Fruit fly (Drosophila melanogaster): Measurements from ENCODE around the gene CG2120.

Gene CG2120

DNA sequence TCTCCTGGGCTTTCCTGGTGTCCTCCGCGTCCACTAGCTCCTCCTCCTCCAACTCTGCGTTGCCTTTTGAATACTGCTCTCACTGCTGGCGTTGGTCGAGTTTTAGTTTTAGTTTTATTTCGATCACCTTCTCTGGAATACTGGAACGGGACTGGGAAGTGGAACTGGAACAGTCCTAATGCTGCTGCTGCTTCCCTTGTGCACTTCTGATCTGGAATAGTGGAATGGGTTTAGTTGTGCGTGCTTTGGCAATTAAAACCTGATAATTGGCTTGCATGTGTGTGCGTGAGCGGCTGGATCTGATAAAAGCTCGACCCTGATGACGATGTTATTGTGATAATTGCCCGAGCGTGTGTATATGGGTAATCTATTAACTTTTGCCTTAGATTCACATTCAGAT is 5.1 kb downstream of the CG2120 start:
- TF ChIP-seq spab (GFP tag; optimal IDR thresholded peaks at IDR 0.05) (no peak), CG9139 (GFP tag; optimal IDR thresholded peaks at IDR 0.05) (no peak), Blimp-1 (GFP tag; optimal IDR thresholded peaks at IDR 0.05) (no peak), CG1621 (tag; optimal IDR thresholded peaks at IDR 0.05) (no peak), fd85E (GFP tag; optimal IDR thresholded peaks at IDR 0.05) (no peak), CG8319 (GFP tag; optimal IDR thresholded peaks at IDR 0.05) (no peak), CG34406 (GFP tag; optimal IDR thresholded peaks at IDR 0.05) (no peak), svp (GFP tag) (no peak), CG11902 (GFP tag; optimal IDR thresholded peaks at IDR 0.05) (no peak), Gug (GFP tag; IDR thresholded peaks at IDR 0.05) (no peak), Eip93F (GFP tag; optimal IDR thresholded peaks at IDR 0.05) (no peak), cyc (GFP tag; optimal IDR thresholded peaks at IDR 0.05) (no peak), CG15336 (GFP tag; IDR thresholded peaks at IDR 0.05) (no peak), eg (GFP tag; IDR thresholded peaks at IDR 0.05) (no peak), CG6276 (GFP tag; optimal IDR thresholded peaks at IDR 0.05) (no peak), Hr38 (GFP tag; optimal IDR thresholded peaks at IDR 0.05) (no peak)

DNA sequence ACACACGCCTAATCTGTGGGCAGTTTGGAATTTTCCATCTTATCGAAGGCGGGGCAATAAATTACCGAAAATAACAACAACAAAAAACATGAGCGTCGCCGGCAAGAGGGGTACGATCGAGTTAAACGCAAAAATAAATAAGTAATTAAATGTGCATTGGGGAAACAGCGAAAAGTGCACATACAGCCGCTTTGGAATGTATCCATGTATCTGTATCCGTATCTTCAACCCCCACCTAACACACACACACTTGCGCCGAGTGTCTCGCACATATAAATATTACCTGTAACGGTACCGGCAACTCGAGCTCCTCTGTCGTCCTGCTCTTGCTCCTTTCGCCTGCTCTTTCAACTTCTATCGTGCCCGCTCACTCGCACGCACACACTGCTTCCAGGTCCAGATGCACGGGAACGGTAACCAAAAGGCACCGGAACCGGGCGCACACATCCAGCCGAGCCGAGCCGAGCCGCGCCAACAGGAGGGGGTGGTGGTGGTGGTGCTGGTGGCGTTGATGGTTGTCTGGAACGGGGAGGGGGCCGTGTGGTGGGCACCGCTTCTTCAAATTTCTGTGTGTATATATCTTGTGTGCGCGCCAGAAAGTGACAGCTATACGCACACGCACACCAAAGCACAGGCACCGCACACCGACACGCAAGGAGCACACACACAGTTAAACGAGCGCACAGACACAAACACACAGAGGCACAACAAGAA is 5.9 kb downstream of the CG2120 start:
- no peak for TF ChIP-seq CG11294 (GFP tag; IDR thresholded peaks at IDR 0.05)
- peak; percentile 19 for TF ChIP-seq CG7368 (GFP tag; optimal IDR thresholded peaks at IDR 0.05)
- no peak for TF ChIP-seq CG15336 (GFP tag; IDR thresholded peaks at IDR 0.05)
- peak; percentile 38 for TF ChIP-seq Eip75B (GFP tag; optimal IDR thresholded peaks at IDR 0.05)
- peak; percentile 8 for TF ChIP-seq pdm3 (GFP tag; optimal IDR thresholded peaks at IDR 0.05)
- peak; percentile 38 for TF ChIP-seq CG6854 (GFP tag; optimal IDR thresholded peaks at IDR 0.05)
- peak; percentile 6 for TF ChIP-seq CG34406 (GFP tag; optimal IDR thresholded peaks at IDR 0.05)
- peak; percentile 57; the same call in 1 of the 3 replicates for TF ChIP-seq CG6163 (GFP tag; IDR thresholded peaks at IDR 0.05)
- peak; percentile 54 for TF ChIP-seq vri (GFP tag; optimal IDR thresholded peaks at IDR 0.05)
- peak; percentile 0 for TF ChIP-seq Eip93F (GFP tag; optimal IDR thresholded peaks at IDR 0.05)
- TF ChIP-seq CG4318 (GFP tag; optimal IDR thresholded peaks at IDR 0.05), result no peak
- peak; percentile 57 for TF ChIP-seq eg (GFP tag; IDR thresholded peaks at IDR 0.05)
- TF ChIP-seq ss (GFP tag; optimal IDR thresholded peaks at IDR 0.05), result peak; percentile 52 to 70
- no peak for TF ChIP-seq Gug (GFP tag; IDR thresholded peaks at IDR 0.05)
- peak; percentile 47 for TF ChIP-seq esn (GFP tag; optimal IDR thresholded peaks at IDR 0.05)
- TF ChIP-seq CG1621 (tag; optimal IDR thresholded peaks at IDR 0.05), result peak; percentile 85
- no peak for TF ChIP-seq CG10631 (GFP tag; optimal IDR thresholded peaks at IDR 0.05)
- peak; percentile 24 for TF ChIP-seq Met (GFP tag; optimal IDR thresholded peaks at IDR 0.05)
- peak; percentile 28 for TF ChIP-seq Ets96B (tag; optimal IDR thresholded peaks at IDR 0.05)
- peak; percentile 68 for TF ChIP-seq Eip78C (GFP tag)
- no peak for TF ChIP-seq spab (GFP tag; optimal IDR thresholded peaks at IDR 0.05)
- no peak for TF ChIP-seq achi (GFP tag; optimal IDR thresholded peaks at IDR 0.05)
- TF ChIP-seq CG32006 (GFP tag; optimal IDR thresholded peaks at IDR 0.05), result peak; percentile 12
- TF ChIP-seq fd85E (GFP tag; optimal IDR thresholded peaks at IDR 0.05), result no peak
- no peak for TF ChIP-seq Lpt (GFP tag; optimal IDR thresholded peaks at IDR 0.05)
- peak; percentile 83 for TF ChIP-seq svp (GFP tag)
- no peak for TF ChIP-seq CG9139 (GFP tag; optimal IDR thresholded peaks at IDR 0.05)
- peak; percentile 47 for TF ChIP-seq net (GFP tag; optimal IDR thresholded peaks at IDR 0.05)
- TF ChIP-seq salr (GFP tag; optimal IDR thresholded peaks at IDR 0.05), result peak in 1 of 2 experiments; percentile 9
- TF ChIP-seq CG16779 (tag; optimal IDR thresholded peaks at IDR 0.05), result no peak
- peak; percentile 47 for TF ChIP-seq CG6808 (GFP tag; optimal IDR thresholded peaks at IDR 0.05)
- peak; percentile 17 for TF ChIP-seq CG8632 (GFP tag; optimal IDR thresholded peaks at IDR 0.05)
- peak; percentile 17 for TF ChIP-seq CG3919 (GFP tag; optimal IDR thresholded peaks at IDR 0.05)
- TF ChIP-seq Blimp-1 (GFP tag; optimal IDR thresholded peaks at IDR 0.05), result no peak
- peak; percentile 3 for TF ChIP-seq CG3032 (tag; optimal IDR thresholded peaks at IDR 0.05)
- TF ChIP-seq CG31627 (GFP tag; optimal IDR thresholded peaks at IDR 0.05), result no peak
- peak; percentile 20 for TF ChIP-seq CG6792 (GFP tag; optimal IDR thresholded peaks at IDR 0.05)
- TF ChIP-seq Hr39 (GFP tag; optimal IDR thresholded peaks at IDR 0.05), result peak; percentile 21
- TF ChIP-seq CG8119 (GFP tag; IDR thresholded peaks at IDR 0.05), result 0 out of 3 replicates have a peak, but pooled peaks have one; percentile 41
- peak; percentile 30 for TF ChIP-seq topi (GFP tag; optimal IDR thresholded peaks at IDR 0.05)
